Worm (Caenorhabditis elegans): ENCODE measurements around the gene F43C11.3.

- TF ChIP-seq elt-3 (tag; optimal IDR thresholded peaks at IDR 0.05) (no peak), ztf-11 (tag; optimal IDR thresholded peaks at IDR 0.05) (no peak), elt-1 (tag; optimal IDR thresholded peaks at IDR 0.05; ENCODE audit: borderline replicate concordance, insufficient read depth) (no peak), mep-1 (tag; optimal IDR thresholded peaks at IDR 0.05) (no peak), nhr-76 (tag; optimal IDR thresholded peaks at IDR 0.05) (no peak)
Observed at ce11 chrII:2312747-2313146, 40.4 kb upstream of the F43C11.3 start, which contains the start of the genes trim-21 and B0281.1.

Data from whole organism, mixed stage, embryonic.